Worm (Caenorhabditis elegans) whole organism, L2 larva: ENCODE data around the gene aptf-1.

Source experiments
- C34F6.9 ChIP-seq: fragments of 150-350 bp; optimal IDR thresholded peaks from 2 replicates; lab custom pipeline; 2014; ENCODE audit warnings: missing biosample characterization, missing genetic modification characterization
- F13H6.1 ChIP-seq: sonication (generic microtip); optimal IDR thresholded peaks from 2 replicates; lab custom pipeline; 2016; ENCODE audit warnings: missing genetic modification characterization, missing compliant biosample characterization
- R02D3.7 ChIP-seq: fragments of 150-350 bp; optimal IDR thresholded peaks from 2 replicates; lab custom pipeline; 2014; ENCODE audit warnings: missing biosample characterization, missing genetic modification characterization
- ZK546.5 ChIP-seq: sonication (generic microtip); optimal IDR thresholded peaks from 2 replicates; lab custom pipeline; 2017; ENCODE audit warnings: missing biosample characterization, missing genetic modification characterization
- blmp-1 ChIP-seq: sonication (generic microtip); optimal IDR thresholded peaks from 2 replicates; lab custom pipeline; 2017; ENCODE audit warnings: missing genetic modification characterization, mild to moderate bottlenecking, missing compliant biosample characterization, antibody characterized with exemption, moderate library complexity; ENCODE audit not compliant: insufficient read depth
- ceh-16 ChIP-seq: fragments of 150-350 bp; optimal IDR thresholded peaks from 2 replicates; lab custom pipeline; 2014; ENCODE audit warnings: missing biosample characterization, missing genetic modification characterization
- ceh-82 ChIP-seq: fragments of 150-350 bp; optimal IDR thresholded peaks from 2 replicates; lab custom pipeline; 2014; ENCODE audit warnings: missing biosample characterization, missing genetic modification characterization
- crh-2 ChIP-seq: sonication (generic microtip); optimal IDR thresholded peaks from 2 replicates; lab custom pipeline; 2017; ENCODE audit warnings: missing biosample characterization, missing genetic modification characterization
- elt-1 ChIP-seq: fragments of 150-350 bp; optimal IDR thresholded peaks from 2 replicates; lab custom pipeline; 2014; ENCODE audit warnings: missing biosample characterization, missing genetic modification characterization
- elt-3 ChIP-seq: sonication (generic microtip); optimal IDR thresholded peaks from 2 replicates; lab custom pipeline; 2017; ENCODE audit warnings: missing biosample characterization, missing genetic modification characterization
- fos-1 ChIP-seq: fragments of 150-350 bp; optimal IDR thresholded peaks from 2 replicates; lab custom pipeline; 2014; ENCODE audit warnings: missing biosample characterization, missing genetic modification characterization
- gmeb-1 ChIP-seq: fragments of 150-350 bp; optimal IDR thresholded peaks from 2 replicates; lab custom pipeline; 2014; ENCODE audit warnings: missing biosample characterization, missing genetic modification characterization
- lin-11 ChIP-seq: fragments of 150-350 bp; sonication (generic microtip); optimal IDR thresholded peaks from 2 replicates; lab custom pipeline; 2014; ENCODE audit warnings: missing biosample characterization, missing genetic modification characterization, inconsistent platforms, mixed read lengths
- lin-13 ChIP-seq: fragments of 150-350 bp; optimal IDR thresholded peaks from 2 replicates; lab custom pipeline; 2014; ENCODE audit warnings: missing biosample characterization, missing genetic modification reagents, missing genetic modification characterization
- lin-39 ChIP-seq: fragments of 150-350 bp; optimal IDR thresholded peaks from 2 replicates; lab custom pipeline; 2014; ENCODE audit warnings: missing biosample characterization, missing genetic modification reagents, missing genetic modification characterization
- lsy-2 ChIP-seq, 2 experiments: fragments of 150-350 bp in 1 of 2; sonication (generic microtip) in 1 of 2; optimal IDR thresholded peaks; 2 replicates each; lab custom pipeline; 2014 to 2017; ENCODE audit warnings: missing biosample characterization in 2 of 2, missing genetic modification characterization in 2 of 2
- mbf-1 ChIP-seq: sonication (generic microtip); optimal IDR thresholded peaks from 2 replicates; lab custom pipeline; 2017; ENCODE audit warnings: missing biosample characterization, missing genetic modification characterization
- nhr-11 ChIP-seq: fragments of 150-350 bp; optimal IDR thresholded peaks from 2 replicates; lab custom pipeline; 2014; ENCODE audit warnings: missing biosample characterization, missing genetic modification characterization
- nhr-12 ChIP-seq: fragments of 150-350 bp; optimal IDR thresholded peaks from 2 replicates; lab custom pipeline; 2014; ENCODE audit warnings: missing biosample characterization, missing genetic modification characterization
- nhr-129 ChIP-seq: fragments of 150-350 bp; optimal IDR thresholded peaks from 2 replicates; lab custom pipeline; 2014; ENCODE audit warnings: missing biosample characterization, missing genetic modification characterization
- nhr-237 ChIP-seq: fragments of 150-350 bp; optimal IDR thresholded peaks from 2 replicates; lab custom pipeline; 2014; ENCODE audit warnings: missing biosample characterization, missing genetic modification characterization
- nhr-25 ChIP-seq: fragments of 150-350 bp; sonication (generic microtip); optimal IDR thresholded peaks from 3 replicates; lab custom pipeline; 2014; ENCODE audit warnings: missing biosample characterization, missing genetic modification characterization
- nhr-6 ChIP-seq: fragments of 150-350 bp; optimal IDR thresholded peaks from 2 replicates; lab custom pipeline; 2014; ENCODE audit warnings: missing biosample characterization, missing genetic modification characterization
- peb-1 ChIP-seq: fragments of 150-350 bp; optimal IDR thresholded peaks from 2 replicates; lab custom pipeline; 2014; ENCODE audit warnings: missing biosample characterization, missing genetic modification characterization
- sem-4 ChIP-seq: fragments of 150-350 bp; optimal IDR thresholded peaks from 2 replicates; lab custom pipeline; 2014; ENCODE audit warnings: missing biosample characterization, missing genetic modification reagents, missing genetic modification characterization
- skn-1 ChIP-seq: sonication (generic microtip); optimal IDR thresholded peaks from 2 replicates; lab custom pipeline; 2017; ENCODE audit warnings: missing biosample characterization, missing genetic modification characterization
- sma-3 ChIP-seq: sonication (generic microtip); optimal IDR thresholded peaks from 2 replicates; lab custom pipeline; 2016; ENCODE audit warnings: missing genetic modification reagents, missing genetic modification characterization, missing compliant biosample characterization
- sma-9 ChIP-seq, 2 experiments: fragments of 150-350 bp in 1 of 2; sonication (generic microtip) in 1 of 2; optimal IDR thresholded peaks; 2 replicates each; lab custom pipeline; 2014 to 2016; ENCODE audit warnings: missing genetic modification characterization in 2 of 2, mild to moderate bottlenecking in 1 of 2, missing biosample characterization in 1 of 2, missing compliant biosample characterization in 1 of 2, missing genetic modification reagents in 1 of 2, moderate library complexity in 1 of 2
- snpc-4 ChIP-seq: fragments of 150-350 bp; optimal IDR thresholded peaks from 2 replicates; lab custom pipeline; 2014; ENCODE audit warnings: missing biosample characterization, missing genetic modification characterization
- unc-39 ChIP-seq: fragments of 150-350 bp; optimal IDR thresholded peaks from 2 replicates; lab custom pipeline; 2014; ENCODE audit warnings: missing biosample characterization, missing genetic modification characterization
- unc-55 ChIP-seq: fragments of 150-350 bp; sonication (generic microtip); optimal IDR thresholded peaks from 3 replicates; lab custom pipeline; 2014; ENCODE audit warnings: missing biosample characterization, missing genetic modification reagents, missing genetic modification characterization
- unc-62 ChIP-seq: fragments of 150-350 bp; optimal IDR thresholded peaks from 2 replicates; lab custom pipeline; 2014; ENCODE audit warnings: missing biosample characterization, missing genetic modification reagents, missing genetic modification characterization
- zag-1 ChIP-seq: fragments of 150-350 bp; optimal IDR thresholded peaks from 2 replicates; lab custom pipeline; 2014; ENCODE audit warnings: missing biosample characterization, missing genetic modification characterization
- ztf-1 ChIP-seq: fragments of 200-800 bp; sonication (Bioruptor generic); conservative IDR thresholded peaks from 2 replicates; pipeline ENCODE4 v1.3.6; 2022; ENCODE audit warnings: missing genetic modification characterization, missing compliant biosample characterization
- ztf-11 ChIP-seq: sonication (generic microtip); optimal IDR thresholded peaks from 2 replicates; lab custom pipeline; 2017; ENCODE audit warnings: missing biosample characterization, missing genetic modification characterization
- ztf-4 ChIP-seq: fragments of 150-350 bp; optimal IDR thresholded peaks from 2 replicates; lab custom pipeline; 2014; ENCODE audit warnings: missing biosample characterization, missing genetic modification characterization

Gene aptf-1

ce11 chrII:6453341-6453806, 1.4 kb upstream of the aptf-1 start, which contains the start of gene atg-16.2 (continued):
- TF ChIP-seq skn-1 (tag; lab: Kevin White, UChicago) = no peak
- TF ChIP-seq zag-1 = no peak
- TF ChIP-seq lin-39 (tag; lab: Kevin White, UChicago) = no peak
- no peak for TF ChIP-seq elt-1 (tag; lab: Kevin White, UChicago)
- no peak for TF ChIP-seq ztf-11
- no peak for TF ChIP-seq unc-39
- no peak for TF ChIP-seq nhr-25 (tag; lab: Kevin White, UChicago)
- no peak for TF ChIP-seq nhr-237
- no peak for TF ChIP-seq blmp-1 (tag; lab: Kevin White, UChicago)
- TF ChIP-seq mbf-1 = no peak
- TF ChIP-seq lin-11 (tag; lab: Kevin White, UChicago) = peak; percentile 9
- peak; percentile 55 for TF ChIP-seq lin-13 (GFP tag; lab: Kevin White, UChicago)
- TF ChIP-seq nhr-11 (tag; lab: Kevin White, UChicago) = no peak
- no peak for TF ChIP-seq ceh-82 (tag; lab: Kevin White, UChicago)
- no peak for TF ChIP-seq sem-4 (tag; lab: Kevin White, UChicago)
- TF ChIP-seq ZK546.5 (tag; lab: Kevin White, UChicago) = no peak
- no peak for TF ChIP-seq gmeb-1 (tag; lab: Kevin White, UChicago)
- TF ChIP-seq ztf-4 (tag; lab: Kevin White, UChicago) = no peak
- no peak for TF ChIP-seq elt-3 (tag; lab: Kevin White, UChicago)

ce11 chrII:6469340-6469739, 14.6 kb downstream of the aptf-1 start:
- TF ChIP-seq lin-39 (tag; lab: Kevin White, UChicago) (no peak), unc-55 (GFP tag; lab: Kevin White, UChicago) (no peak), nhr-11 (tag; lab: Kevin White, UChicago) (no peak), fos-1 (peak; percentile 56), mbf-1 (no peak), nhr-237 (no peak)

- TF ChIP-seq fos-1 (no peak), unc-55 (GFP tag; lab: Kevin White, UChicago) (no peak), ZK546.5 (tag; lab: Kevin White, UChicago) (no peak), gmeb-1 (tag; lab: Kevin White, UChicago) (no peak), peb-1 (tag; lab: Kevin White, UChicago) (no peak), lin-11 (tag; lab: Kevin White, UChicago) (no peak), snpc-4 (tag; lab: Kevin White, UChicago) (no peak), elt-3 (tag; lab: Kevin White, UChicago) (no peak), sma-3 (GFP tag; lab: Kevin White, UChicago) (no peak)
Observed at ce11 chrII:6470985-6471384, 16.2 kb downstream of the aptf-1 start, which contains the start of gene dgk-5. Gene dgk-5, minus strand, starts transcription at chrII:6471085.

- TF ChIP-seq nhr-12 (tag; lab: Kevin White, UChicago) = no peak
- no peak for TF ChIP-seq nhr-11 (tag; lab: Kevin White, UChicago)
- TF ChIP-seq skn-1 (tag; lab: Kevin White, UChicago) = no peak
- no peak for TF ChIP-seq nhr-129 (tag; lab: Kevin White, UChicago)
- no peak for TF ChIP-seq C34F6.9
- no peak for TF ChIP-seq lin-11 (tag; lab: Kevin White, UChicago)
Observed at ce11 chrII:6475180-6475737, 20.5 kb downstream of the aptf-1 start, which contains the start of gene T28D9.16. Gene T28D9.16, plus strand, starts transcription at chrII:6475687.

- TF ChIP-seq lin-13 (GFP tag; lab: Kevin White, UChicago) = no peak
- TF ChIP-seq lsy-2 (tag; optimal IDR thresholded peaks at IDR 0.05; lab: Kevin White, UChicago) = no peak
- no peak for TF ChIP-seq ZK546.5 (tag; lab: Kevin White, UChicago)
- TF ChIP-seq gmeb-1 (tag; lab: Kevin White, UChicago) = no peak
- TF ChIP-seq unc-62 = no peak
- no peak for TF ChIP-seq peb-1 (tag; lab: Kevin White, UChicago)
- TF ChIP-seq nhr-12 (tag; lab: Kevin White, UChicago) = no peak
Observed at ce11 chrII:6476655-6477054, 21.9 kb downstream of the aptf-1 start, which contains the start of gene T28D9.4. Gene T28D9.4, plus strand, starts transcription at chrII:6476955.

- TF ChIP-seq ztf-11 (no peak), peb-1 (tag; lab: Kevin White, UChicago) (no peak), F13H6.1 (tag; lab: Kevin White, UChicago) (peak; percentile 0), nhr-11 (tag; lab: Kevin White, UChicago) (no peak), nhr-6 (tag; lab: Kevin White, UChicago) (no peak), ztf-4 (tag; lab: Kevin White, UChicago) (no peak), ceh-16 (tag; lab: Kevin White, UChicago) (no peak), lin-39 (tag; lab: Kevin White, UChicago) (no peak), elt-3 (tag; lab: Kevin White, UChicago) (no peak), R02D3.7 (tag; lab: Kevin White, UChicago) (no peak), crh-2 (tag; lab: Kevin White, UChicago) (no peak), snpc-4 (tag; lab: Kevin White, UChicago) (no peak), sma-9 (GFP tag; optimal IDR thresholded peaks at IDR 0.05; lab: Kevin White, UChicago) (peak; percentile 27), sma-9 (tag; optimal IDR thresholded peaks at IDR 0.05; lab: Kevin White, UChicago) (no peak), ztf-1 (GFP tag; lab: Robert Waterston, UW) (no peak)
Observed at ce11 chrII:6482102-6482501, 27.3 kb downstream of the aptf-1 start, which contains the start of gene del-10. Gene del-10, minus strand, starts transcription at chrII:6482125.
